Worm (Caenorhabditis elegans) whole organism, L3 larva: ENCODE data around the gene fbxb-107.

Experiments
- R02D3.7 ChIP-seq: fragments of 150-350 bp; optimal IDR thresholded peaks from 2 replicates; lab custom pipeline; 2014; ENCODE audit warnings: missing biosample characterization, missing genetic modification characterization
- ZK546.5 ChIP-seq: sonication (generic microtip); optimal IDR thresholded peaks from 2 replicates; lab custom pipeline; 2017; ENCODE audit warnings: missing biosample characterization, missing genetic modification characterization
- ama-1 ChIP-seq: fragments of 150-350 bp; optimal IDR thresholded peaks from 2 replicates; lab custom pipeline; 2018
- ceh-28 ChIP-seq: fragments of 150-350 bp; optimal IDR thresholded peaks from 2 replicates; lab custom pipeline; 2014; ENCODE audit warnings: missing biosample characterization, missing genetic modification reagents, missing genetic modification characterization
- ceh-82 ChIP-seq: fragments of 150-350 bp; optimal IDR thresholded peaks from 2 replicates; lab custom pipeline; 2014; ENCODE audit warnings: missing biosample characterization, missing genetic modification characterization
- ceh-9 ChIP-seq: sonication (generic microtip); optimal IDR thresholded peaks from 2 replicates; lab custom pipeline; 2018; ENCODE audit warnings: missing biosample characterization, missing genetic modification characterization
- daf-12 ChIP-seq: fragments of 150-350 bp; optimal IDR thresholded peaks from 2 replicates; lab custom pipeline; 2014; ENCODE audit warnings: missing biosample characterization, missing genetic modification reagents, missing genetic modification characterization
- egl-27 ChIP-seq: sonication (generic microtip); optimal IDR thresholded peaks from 4 replicates; lab custom pipeline; 2017; ENCODE audit warnings: missing biosample characterization, missing genetic modification reagents, missing genetic modification characterization
- egl-5 ChIP-seq: fragments of 150-350 bp; optimal IDR thresholded peaks from 2 replicates; lab custom pipeline; 2017; ENCODE audit warnings: missing biosample characterization, missing genetic modification reagents, missing genetic modification characterization, inconsistent platforms
- elt-1 ChIP-seq: fragments of 150-350 bp; optimal IDR thresholded peaks from 2 replicates; lab custom pipeline; 2014; ENCODE audit warnings: missing biosample characterization, missing genetic modification characterization
- elt-2 ChIP-seq: sonication (generic microtip); optimal IDR thresholded peaks from 2 replicates; lab custom pipeline; 2016; ENCODE audit warnings: missing genetic modification reagents, mild to moderate bottlenecking, missing genetic modification characterization, missing compliant biosample characterization
- elt-3 ChIP-seq, 3 experiments: fragments of 150-350 bp in 1 of 3; sonication (generic microtip) in 2 of 3; optimal IDR thresholded peaks; 2 replicates in 2 of 3; 4 replicates in 1 of 3; lab custom pipeline; 2014 to 2017; ENCODE audit warnings: missing biosample characterization in 3 of 3, missing genetic modification characterization in 3 of 3
- fkh-10 ChIP-seq: sonication (generic microtip); optimal IDR thresholded peaks from 2 replicates; lab custom pipeline; 2017; ENCODE audit warnings: missing biosample characterization, missing genetic modification reagents, missing genetic modification characterization
- fkh-2 ChIP-seq: fragments of 150-350 bp; optimal IDR thresholded peaks from 2 replicates; lab custom pipeline; 2014; ENCODE audit warnings: missing biosample characterization, missing genetic modification reagents, missing genetic modification characterization
- hmg-11 ChIP-seq: sonication (generic microtip); optimal IDR thresholded peaks from 2 replicates; lab custom pipeline; 2016; ENCODE audit warnings: missing genetic modification characterization, missing compliant biosample characterization
- jun-1 ChIP-seq: fragments of 150-350 bp; optimal IDR thresholded peaks from 2 replicates; lab custom pipeline; 2014; ENCODE audit warnings: missing biosample characterization, missing genetic modification reagents, missing genetic modification characterization
- lin-15B ChIP-seq: fragments of 150-350 bp; optimal IDR thresholded peaks from 2 replicates; lab custom pipeline; 2014; ENCODE audit warnings: missing biosample characterization, missing genetic modification characterization
- lin-39 ChIP-seq: fragments of 150-350 bp; optimal IDR thresholded peaks from 2 replicates; lab custom pipeline; 2018; ENCODE audit warnings: missing biosample characterization, missing genetic modification reagents, missing genetic modification characterization
- lsy-12 ChIP-seq: sonication (generic microtip); optimal IDR thresholded peaks from 2 replicates; lab custom pipeline; 2016; ENCODE audit warnings: mild to moderate bottlenecking, missing genetic modification characterization, missing compliant biosample characterization
- mdl-1 ChIP-seq: fragments of 150-350 bp; optimal IDR thresholded peaks from 2 replicates; lab custom pipeline; 2014; ENCODE audit warnings: missing biosample characterization, missing genetic modification characterization
- mml-1 ChIP-seq: fragments of 150-350 bp; sonication (generic microtip); optimal IDR thresholded peaks from 3 replicates; lab custom pipeline; 2014; ENCODE audit warnings: missing biosample characterization, missing genetic modification characterization
- nfya-1 ChIP-seq: sonication (generic microtip); optimal IDR thresholded peaks from 2 replicates; lab custom pipeline; 2017; ENCODE audit warnings: missing genetic modification characterization, mild to moderate bottlenecking, missing compliant biosample characterization, antibody characterized with exemption, moderate library complexity; ENCODE audit not compliant: insufficient read depth
- nhr-11 ChIP-seq: fragments of 150-350 bp; optimal IDR thresholded peaks from 2 replicates; lab custom pipeline; 2014; ENCODE audit warnings: missing biosample characterization, missing genetic modification characterization
- nhr-12 ChIP-seq: fragments of 150-350 bp; optimal IDR thresholded peaks from 2 replicates; lab custom pipeline; 2014; ENCODE audit warnings: missing biosample characterization, missing genetic modification characterization
- nhr-23 ChIP-seq: fragments of 150-350 bp; optimal IDR thresholded peaks from 2 replicates; lab custom pipeline; 2014; ENCODE audit warnings: missing biosample characterization, missing genetic modification reagents, missing genetic modification characterization
- nhr-237 ChIP-seq: fragments of 150-350 bp; optimal IDR thresholded peaks from 2 replicates; lab custom pipeline; 2014; ENCODE audit warnings: missing biosample characterization, missing genetic modification characterization
- nhr-28 ChIP-seq: fragments of 150-350 bp; optimal IDR thresholded peaks from 2 replicates; lab custom pipeline; 2014; ENCODE audit warnings: missing biosample characterization, missing genetic modification characterization
- nhr-43 ChIP-seq: sonication (generic microtip); optimal IDR thresholded peaks from 2 replicates; lab custom pipeline; 2016; ENCODE audit warnings: mild to moderate bottlenecking, missing genetic modification characterization, missing compliant biosample characterization; ENCODE audit not compliant: poor library complexity, severe bottlenecking
- nhr-67 ChIP-seq: fragments of 150-350 bp; optimal IDR thresholded peaks from 2 replicates; lab custom pipeline; 2014; ENCODE audit warnings: missing biosample characterization, missing genetic modification characterization
- nhr-77 ChIP-seq: fragments of 150-350 bp; optimal IDR thresholded peaks from 2 replicates; lab custom pipeline; 2014; ENCODE audit warnings: missing biosample characterization, missing genetic modification characterization
- pha-4 ChIP-seq: fragments of 150-350 bp; optimal IDR thresholded peaks from 2 replicates; lab custom pipeline; 2014; ENCODE audit warnings: missing biosample characterization, missing genetic modification reagents, missing genetic modification characterization
- pqm-1 ChIP-seq: fragments of 150-350 bp; optimal IDR thresholded peaks from 2 replicates; lab custom pipeline; 2017; ENCODE audit warnings: missing biosample characterization, missing genetic modification characterization, inconsistent platforms
- skn-1 ChIP-seq: fragments of 150-350 bp; optimal IDR thresholded peaks from 2 replicates; lab custom pipeline; 2014; ENCODE audit warnings: missing biosample characterization, missing genetic modification characterization
- snpc-4 ChIP-seq: fragments of 150-350 bp; optimal IDR thresholded peaks from 2 replicates; lab custom pipeline; 2014; ENCODE audit warnings: missing biosample characterization, missing genetic modification characterization
- tbx-2 ChIP-seq: sonication (generic microtip); optimal IDR thresholded peaks from 2 replicates; lab custom pipeline; 2016; ENCODE audit warnings: mild to moderate bottlenecking, missing genetic modification characterization, missing compliant biosample characterization
- unc-62 ChIP-seq: fragments of 150-350 bp; sonication (generic microtip); optimal IDR thresholded peaks from 4 replicates; lab custom pipeline; 2014; ENCODE audit warnings: missing biosample characterization, missing genetic modification reagents, missing genetic modification characterization
- zag-1 ChIP-seq: fragments of 150-350 bp; optimal IDR thresholded peaks from 2 replicates; lab custom pipeline; 2014; ENCODE audit warnings: missing biosample characterization, missing genetic modification characterization
- ztf-11 ChIP-seq: fragments of 150-350 bp; optimal IDR thresholded peaks from 2 replicates; lab custom pipeline; 2014; ENCODE audit warnings: missing biosample characterization, missing genetic modification characterization

The fbxb-107 gene

ce11 chrII:2739619-2740018 lies 19.0 kb upstream of the fbxb-107 start, which contains the start of gene T05A8.6:
Gene T05A8.6 (minus strand): TSS chrII:2739719.
- TF ChIP-seq tbx-2 (tag; lab: Kevin White, UChicago) (no peak), lsy-12 (no peak), skn-1 (no peak), jun-1 (tag; lab: Kevin White, UChicago) (no peak), ceh-28 (tag; lab: Kevin White, UChicago) (no peak), ama-1 (lab: Kevin White, UChicago) (no peak)

DNA sequence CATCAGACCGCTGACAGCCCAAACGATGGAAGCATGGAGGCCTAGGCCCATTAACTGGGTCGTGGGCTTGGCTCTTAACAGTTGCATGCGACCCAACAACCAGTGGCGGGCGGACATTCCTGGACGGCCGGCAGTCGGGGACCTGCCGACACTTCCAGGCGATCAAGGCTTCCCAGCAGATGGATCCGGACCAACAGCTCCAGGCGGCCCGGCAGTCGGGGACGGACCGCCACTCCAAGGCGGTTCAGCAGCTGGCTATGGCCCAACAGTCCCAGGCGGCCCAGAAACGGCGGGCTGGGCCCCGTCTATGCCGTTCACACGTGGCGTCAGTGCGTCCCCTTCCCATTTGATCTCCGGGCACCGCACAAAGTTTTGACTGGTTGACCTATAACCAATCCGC lies 17.2 kb upstream of the fbxb-107 start:
- TF ChIP-seq pqm-1 (tag; lab: Kevin White, UChicago) (no peak), skn-1 (no peak), tbx-2 (tag; lab: Kevin White, UChicago) (no peak), nhr-28 (tag; lab: Kevin White, UChicago) (no peak), ceh-28 (tag; lab: Kevin White, UChicago) (no peak), mdl-1 (tag; lab: Kevin White, UChicago) (no peak)
- TF ChIP-seq, all 47 proteins: peak for 0

DNA sequence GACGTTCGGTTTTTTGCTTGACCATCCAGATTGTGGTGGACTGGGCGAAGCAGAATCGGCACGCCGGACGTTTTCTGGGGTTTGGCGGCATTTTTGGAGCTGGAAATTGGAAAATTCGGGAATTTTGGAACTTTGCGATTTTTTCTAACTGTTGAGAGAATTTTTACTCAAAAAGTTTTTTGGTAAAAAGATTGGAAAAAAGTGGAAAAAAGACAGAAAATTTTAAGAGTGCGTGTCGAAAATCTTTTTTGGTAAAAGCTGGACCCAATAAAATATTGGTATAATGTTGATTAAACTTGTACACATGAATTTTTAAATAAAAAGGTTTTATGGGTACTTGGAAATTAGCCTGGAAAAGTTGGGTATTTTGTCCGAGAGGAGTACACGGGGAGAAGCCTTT lies 16.3 kb upstream of the fbxb-107 start, which contains the start of gene T05A8.7:
TSS of gene T05A8.7 (minus strand) at position 101 of the 400 bp plus-strand sequence.
- TF ChIP-seq nhr-11 (no peak), lin-39 (tag; lab: Kevin White, UChicago) (no peak), nhr-23 (tag; lab: Kevin White, UChicago) (no peak), nhr-43 (tag; lab: Kevin White, UChicago) (no peak), elt-3 (tag; optimal IDR thresholded peaks at IDR 0.05; lab: Kevin White, UChicago) (no peak), egl-27 (tag; lab: Kevin White, UChicago) (no peak), elt-1 (no peak), ceh-9 (no peak), nhr-67 (no peak)

DNA sequence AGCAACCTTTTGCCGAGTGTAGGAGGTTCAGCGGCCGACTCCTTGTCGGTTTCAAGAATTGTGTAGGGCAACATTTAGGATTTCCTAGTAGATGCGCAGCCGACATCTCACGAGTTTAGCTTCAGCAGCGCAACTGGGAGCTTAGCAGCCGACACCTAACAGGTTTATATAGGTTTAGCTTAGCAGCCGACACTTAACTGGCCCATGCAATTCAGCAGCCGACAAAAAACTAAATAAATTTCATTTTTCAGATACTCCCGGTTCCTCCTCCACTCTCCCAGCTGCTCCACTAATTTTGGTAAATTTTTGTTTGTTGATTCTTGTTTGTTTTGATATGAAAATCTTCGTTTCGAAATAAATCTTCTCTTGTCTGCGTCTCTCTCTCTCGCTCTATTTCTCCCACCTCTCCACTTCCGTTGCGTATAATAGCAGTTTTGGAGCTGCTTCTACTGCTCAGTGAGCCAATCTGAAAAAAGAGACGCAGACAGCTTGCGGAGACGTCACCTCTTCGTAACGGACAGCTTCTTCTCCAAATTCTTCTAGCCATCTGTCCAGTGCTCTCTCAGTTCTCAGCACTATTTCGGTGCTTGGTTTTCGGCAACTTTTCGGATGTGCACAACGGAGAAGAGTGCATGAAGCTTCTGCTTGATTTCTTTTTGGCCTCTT lies 10.5 kb upstream of the fbxb-107 start:
- TF ChIP-seq lin-15B (tag; lab: Kevin White, UChicago) = peak; percentile 41
- TF ChIP-seq zag-1 (tag; lab: Kevin White, UChicago) = peak; percentile 30
- TF ChIP-seq elt-1 = no peak
- TF ChIP-seq mdl-1 (tag; lab: Kevin White, UChicago) = no peak
- TF ChIP-seq daf-12 (tag; lab: Kevin White, UChicago) = no peak
- no peak for TF ChIP-seq pqm-1 (tag; lab: Kevin White, UChicago)
- no peak for TF ChIP-seq elt-2 (tag; lab: Kevin White, UChicago)
- TF ChIP-seq ztf-11 (tag; lab: Kevin White, UChicago) = no peak
- peak; percentile 76 for TF ChIP-seq hmg-11 (tag; lab: Kevin White, UChicago)
- TF ChIP-seq egl-5 (tag; lab: Kevin White, UChicago) = peak; percentile 15
- TF ChIP-seq lin-39 (tag; lab: Kevin White, UChicago) = peak; percentile 71
- TF ChIP-seq nhr-12 (tag; lab: Kevin White, UChicago) = no peak
- TF ChIP-seq snpc-4 (tag; lab: Kevin White, UChicago) = peak; percentile 41
- TF ChIP-seq mml-1 (tag; lab: Kevin White, UChicago) = no peak
- peak; percentile 31 for TF ChIP-seq fkh-10
- TF ChIP-seq tbx-2 (tag; lab: Kevin White, UChicago) = peak; percentile 46
- TF ChIP-seq ceh-82 (tag; lab: Kevin White, UChicago) = peak; percentile 26
- TF ChIP-seq pha-4 (tag; lab: Kevin White, UChicago) = no peak
- peak; percentile 10 for TF ChIP-seq skn-1
- peak; percentile 79 for TF ChIP-seq unc-62 (GFP tag; lab: Kevin White, UChicago)
- TF ChIP-seq fkh-2 (tag; lab: Kevin White, UChicago) = no peak
- no peak for TF ChIP-seq nhr-237 (tag; lab: Kevin White, UChicago)
- TF ChIP-seq nhr-11 = no peak
- peak; percentile 13 for TF ChIP-seq R02D3.7 (tag; lab: Kevin White, UChicago)
- no peak for TF ChIP-seq jun-1 (tag; lab: Kevin White, UChicago)
- TF ChIP-seq nhr-28 (tag; lab: Kevin White, UChicago) = no peak
- no peak for TF ChIP-seq ZK546.5
- TF ChIP-seq elt-3 (tag; optimal IDR thresholded peaks at IDR 0.05; lab: Kevin White, UChicago) = no peak
- TF ChIP-seq nhr-77 (tag; lab: Kevin White, UChicago) = no peak
- no peak for TF ChIP-seq egl-27 (tag; lab: Kevin White, UChicago)
- TF ChIP-seq nfya-1 (tag; lab: Kevin White, UChicago) = peak; percentile 81
- TF ChIP-seq ceh-28 (tag; lab: Kevin White, UChicago) = no peak
